Worm (Caenorhabditis elegans) whole organism, L4 larva: ENCODE measurements around the gene C49F8.15.

ENCODE experiments used
- D1046.2 ChIP-seq: fragments of 200-800 bp; sonication (Bioruptor generic); IDR thresholded peaks from 2 replicates; pipeline ENCODE4 v1.3.6; 2022; ENCODE audit warnings: missing genetic modification characterization, missing compliant biosample characterization
- F10B5.3 ChIP-seq: sonication (generic microtip); optimal IDR thresholded peaks from 2 replicates; lab custom pipeline; 2016; ENCODE audit warnings: mild to moderate bottlenecking, missing genetic modification characterization, missing compliant biosample characterization
- F37D6.2 ChIP-seq: sonication (generic microtip); optimal IDR thresholded peaks from 2 replicates; lab custom pipeline; 2016; ENCODE audit warnings: mild to moderate bottlenecking, missing genetic modification characterization, missing compliant biosample characterization
- F49E8.2 ChIP-seq: sonication (generic microtip); optimal IDR thresholded peaks from 2 replicates; lab custom pipeline; 2016; ENCODE audit warnings: missing compliant biosample characterization, mild to moderate bottlenecking, missing genetic modification characterization, borderline replicate concordance
- T26A8.4 ChIP-seq: fragments of 200-800 bp; sonication (Bioruptor generic); IDR thresholded peaks from 2 replicates; pipeline ENCODE4 v1.3.6; 2022; ENCODE audit warnings: missing genetic modification characterization, missing compliant biosample characterization
- Y48G9A.11 ChIP-seq: fragments of 200-800 bp; sonication (Bioruptor generic); IDR thresholded peaks from 2 replicates; pipeline ENCODE4 v1.3.6; 2022; ENCODE audit warnings: missing genetic modification reagents, missing genetic modification characterization, missing compliant biosample characterization
- Y75B8A.6 ChIP-seq: fragments of 200-800 bp; sonication (Bioruptor generic); IDR thresholded peaks from 2 replicates; pipeline ENCODE4 v1.3.6; 2022; ENCODE audit warnings: missing genetic modification reagents, missing genetic modification characterization, missing compliant biosample characterization
- ama-1 ChIP-seq: fragments of 150-350 bp; optimal IDR thresholded peaks from 2 replicates; lab custom pipeline; 2014; ENCODE audit warnings: inconsistent platforms, mixed read lengths
- attf-4 ChIP-seq: sonication (generic microtip); optimal IDR thresholded peaks from 3 replicates; lab custom pipeline; 2017; ENCODE audit warnings: missing biosample characterization, missing genetic modification characterization
- ceh-20 ChIP-seq: fragments of 200-800 bp; sonication (Bioruptor generic); IDR thresholded peaks from 2 replicates; pipeline ENCODE4 v1.3.6; 2022; ENCODE audit warnings: missing genetic modification reagents, missing genetic modification characterization, missing compliant biosample characterization
- ceh-28 ChIP-seq: fragments of 150-350 bp; optimal IDR thresholded peaks from 2 replicates; lab custom pipeline; 2014; ENCODE audit warnings: missing biosample characterization, missing genetic modification reagents, missing genetic modification characterization
- ceh-32 ChIP-seq: sonication (generic microtip); optimal IDR thresholded peaks from 2 replicates; lab custom pipeline; 2016; ENCODE audit warnings: mild to moderate bottlenecking, missing genetic modification characterization, missing compliant biosample characterization; ENCODE audit not compliant: poor library complexity
- ceh-62 ChIP-seq: sonication (generic microtip); optimal IDR thresholded peaks from 2 replicates; lab custom pipeline; 2017; ENCODE audit warnings: missing biosample characterization, missing genetic modification characterization
- ceh-82 ChIP-seq: sonication (generic microtip); optimal IDR thresholded peaks from 2 replicates; lab custom pipeline; 2017; ENCODE audit warnings: missing biosample characterization, missing genetic modification characterization
- ces-1 ChIP-seq: fragments of 150-350 bp; sonication (generic microtip); optimal IDR thresholded peaks from 4 replicates; lab custom pipeline; 2014; ENCODE audit warnings: missing biosample characterization, missing genetic modification reagents, missing genetic modification characterization
- daf-16 ChIP-seq, 3 experiments: sonication (generic microtip); optimal IDR thresholded peaks; 2 replicates each; lab custom pipeline; 2016 to 2017; ENCODE audit warnings: missing genetic modification characterization in 3 of 3, missing genetic modification reagents in 3 of 3, mild to moderate bottlenecking in 2 of 3, missing compliant biosample characterization in 2 of 3, missing biosample characterization in 1 of 3, moderate library complexity in 1 of 3
- daf-19 ChIP-seq: fragments of 200-800 bp; sonication (Bioruptor generic); conservative IDR thresholded peaks from 2 replicates; pipeline ENCODE4 v1.3.6; 2022; ENCODE audit warnings: missing genetic modification characterization, missing compliant biosample characterization
- dmd-6 ChIP-seq: fragments of 200-800 bp; sonication (Bioruptor generic); IDR thresholded peaks from 2 replicates; pipeline ENCODE4 v1.3.6; 2022; ENCODE audit warnings: missing genetic modification reagents, missing genetic modification characterization, missing compliant biosample characterization
- dmd-8 ChIP-seq: fragments of 200-800 bp; sonication (Bioruptor generic); IDR thresholded peaks from 2 replicates; pipeline ENCODE4 v1.3.6; 2022; ENCODE audit warnings: missing genetic modification characterization, missing compliant biosample characterization
- dpl-1 ChIP-seq: fragments of 150-350 bp; optimal IDR thresholded peaks from 2 replicates; lab custom pipeline; 2014; ENCODE audit warnings: missing biosample characterization, missing genetic modification reagents, missing genetic modification characterization
- dve-1 ChIP-seq: sonication (generic microtip); optimal IDR thresholded peaks from 2 replicates; lab custom pipeline; 2017; ENCODE audit warnings: antibody characterized with exemption, mild to moderate bottlenecking, missing genetic modification characterization, missing compliant biosample characterization; ENCODE audit not compliant: insufficient read depth
- egl-27 ChIP-seq: sonication (generic microtip); optimal IDR thresholded peaks from 3 replicates; lab custom pipeline; 2017; ENCODE audit warnings: missing biosample characterization, missing genetic modification reagents, missing genetic modification characterization
- fkh-10 ChIP-seq: fragments of 150-350 bp; optimal IDR thresholded peaks from 2 replicates; lab custom pipeline; 2014; ENCODE audit warnings: missing biosample characterization, missing genetic modification reagents, missing genetic modification characterization
- fos-1 ChIP-seq: fragments of 150-350 bp; optimal IDR thresholded peaks from 2 replicates; lab custom pipeline; 2014; ENCODE audit warnings: missing biosample characterization, missing genetic modification characterization
- gei-8 ChIP-seq: fragments of 200-800 bp; sonication (Bioruptor generic); optimal IDR thresholded peaks from 2 replicates; lab custom pipeline; 2018; ENCODE audit warnings: mild to moderate bottlenecking, missing genetic modification characterization, missing compliant biosample characterization
- hif-1 ChIP-seq, 2 experiments: sonication (generic microtip); optimal IDR thresholded peaks; 2 replicates each; lab custom pipeline; 2016 to 2017; ENCODE audit warnings: missing compliant biosample characterization in 2 of 2, missing genetic modification characterization in 2 of 2, missing genetic modification reagents in 2 of 2, missing genotype in 2 of 2, mild to moderate bottlenecking in 1 of 2
- lim-7 ChIP-seq: fragments of 200-800 bp; sonication (Bioruptor generic); IDR thresholded peaks from 2 replicates; pipeline ENCODE4 v1.3.6; 2022; ENCODE audit warnings: missing genetic modification characterization, missing compliant biosample characterization
- lin-1 ChIP-seq: fragments of 200-800 bp; sonication (Bioruptor generic); IDR thresholded peaks from 2 replicates; pipeline ENCODE4 v1.3.6; 2022; ENCODE audit warnings: missing genetic modification reagents, missing genetic modification characterization, missing compliant biosample characterization
- lin-39 ChIP-seq: fragments of 150-350 bp; optimal IDR thresholded peaks from 2 replicates; lab custom pipeline; 2014; ENCODE audit warnings: missing biosample characterization, missing genetic modification reagents, missing genetic modification characterization
- lsy-2 ChIP-seq, 2 experiments: fragments of 150-350 bp in 1 of 2; sonication (generic microtip) in 1 of 2; optimal IDR thresholded peaks; 2 replicates each; lab custom pipeline; 2014 to 2017; ENCODE audit warnings: missing biosample characterization in 2 of 2, missing genetic modification characterization in 2 of 2
- mes-2 ChIP-seq: sonication (generic microtip); optimal IDR thresholded peaks from 2 replicates; lab custom pipeline; 2016; ENCODE audit warnings: missing genotype, mild to moderate bottlenecking, missing genetic modification characterization, missing compliant biosample characterization; ENCODE audit not compliant: poor library complexity, severe bottlenecking
- mxl-2 ChIP-seq: fragments of 200-800 bp; sonication (Bioruptor generic); conservative IDR thresholded peaks from 2 replicates; pipeline ENCODE4 v1.3.6; 2022; ENCODE audit warnings: missing genetic modification reagents, missing genetic modification characterization, missing compliant biosample characterization
- mxl-3 ChIP-seq: fragments of 200-800 bp; sonication (Bioruptor generic); optimal IDR thresholded peaks from 2 replicates; lab custom pipeline; 2018; ENCODE audit warnings: mild to moderate bottlenecking, missing genetic modification characterization, missing compliant biosample characterization
- nhr-10 ChIP-seq: fragments of 150-350 bp; optimal IDR thresholded peaks from 2 replicates; lab custom pipeline; 2014; ENCODE audit warnings: missing biosample characterization, missing genetic modification characterization
- nhr-102 ChIP-seq: sonication (generic microtip); optimal IDR thresholded peaks from 2 replicates; lab custom pipeline; 2016; ENCODE audit warnings: mild to moderate bottlenecking, missing genetic modification characterization, moderate library complexity, missing compliant biosample characterization
- nhr-111 ChIP-seq: fragments of 200-800 bp; sonication (Bioruptor generic); optimal IDR thresholded peaks from 2 replicates; lab custom pipeline; 2018; ENCODE audit warnings: mild to moderate bottlenecking, missing genetic modification characterization, missing compliant biosample characterization
- nhr-28 ChIP-seq: fragments of 150-350 bp; optimal IDR thresholded peaks from 2 replicates; lab custom pipeline; 2014; ENCODE audit warnings: missing biosample characterization, missing genetic modification characterization
- nhr-6 ChIP-seq: fragments of 150-350 bp; optimal IDR thresholded peaks from 2 replicates; lab custom pipeline; 2014; ENCODE audit warnings: missing biosample characterization, missing genetic modification characterization
- nhr-77 ChIP-seq: fragments of 150-350 bp; optimal IDR thresholded peaks from 2 replicates; lab custom pipeline; 2014; ENCODE audit warnings: missing biosample characterization, missing genetic modification characterization
- pha-4 ChIP-seq, 2 experiments: fragments of 150-350 bp in 1 of 2; fragments of 200-800 bp in 1 of 2; sonication (Bioruptor generic) in 1 of 2; IDR thresholded peaks in 1 of 2; optimal IDR thresholded peaks in 1 of 2; 2 replicates each; pipeline versions ENCODE4 v1.3.6 to Lab custom; 2014 to 2022; ENCODE audit warnings: missing genetic modification characterization in 2 of 2, missing genetic modification reagents in 2 of 2, missing biosample characterization in 1 of 2, missing compliant biosample characterization in 1 of 2
- pqm-1 ChIP-seq: sonication (generic microtip); optimal IDR thresholded peaks from 2 replicates; lab custom pipeline; 2017; ENCODE audit warnings: missing biosample characterization, missing genetic modification characterization
- rbr-2 ChIP-seq: sonication (generic microtip); optimal IDR thresholded peaks from 2 replicates; lab custom pipeline; 2016; ENCODE audit warnings: missing genotype, missing genetic modification characterization, missing compliant biosample characterization
- sdz-12 ChIP-seq: fragments of 200-800 bp; sonication (Bioruptor generic); optimal IDR thresholded peaks from 2 replicates; lab custom pipeline; 2018; ENCODE audit warnings: mild to moderate bottlenecking, missing genetic modification characterization, missing compliant biosample characterization
- skn-1 ChIP-seq: fragments of 150-350 bp; optimal IDR thresholded peaks from 2 replicates; lab custom pipeline; 2014; ENCODE audit warnings: missing biosample characterization, missing genetic modification characterization
- spr-3 ChIP-seq: fragments of 200-800 bp; sonication (Bioruptor generic); optimal IDR thresholded peaks from 2 replicates; lab custom pipeline; 2018; ENCODE audit warnings: mild to moderate bottlenecking, missing genetic modification characterization, missing compliant biosample characterization
- tag-97 ChIP-seq: fragments of 200-800 bp; sonication (Bioruptor generic); IDR thresholded peaks from 2 replicates; pipeline ENCODE4 v1.3.6; 2022; ENCODE audit warnings: missing genetic modification characterization, missing compliant biosample characterization
- tra-1 ChIP-seq: fragments of 200-800 bp; sonication (Bioruptor generic); IDR thresholded peaks from 2 replicates; pipeline ENCODE4 v1.3.6; 2022; ENCODE audit warnings: missing genetic modification reagents, missing genetic modification characterization, missing compliant biosample characterization
- unc-130 ChIP-seq: sonication (generic microtip); optimal IDR thresholded peaks from 2 replicates; lab custom pipeline; 2016; ENCODE audit warnings: missing genetic modification reagents, missing genetic modification characterization, missing compliant biosample characterization
- zip-11 ChIP-seq: fragments of 200-800 bp; sonication (Bioruptor generic); IDR thresholded peaks from 2 replicates; pipeline ENCODE4 v1.3.6; 2022; ENCODE audit warnings: missing genetic modification characterization, missing compliant biosample characterization
- zip-2 ChIP-seq: fragments of 150-350 bp; optimal IDR thresholded peaks from 2 replicates; lab custom pipeline; 2014; ENCODE audit warnings: missing biosample characterization, missing genetic modification characterization
- ztf-11 ChIP-seq: fragments of 150-350 bp; optimal IDR thresholded peaks from 2 replicates; lab custom pipeline; 2014; ENCODE audit warnings: missing biosample characterization, missing genetic modification characterization

C49F8.15 gene

DNA sequence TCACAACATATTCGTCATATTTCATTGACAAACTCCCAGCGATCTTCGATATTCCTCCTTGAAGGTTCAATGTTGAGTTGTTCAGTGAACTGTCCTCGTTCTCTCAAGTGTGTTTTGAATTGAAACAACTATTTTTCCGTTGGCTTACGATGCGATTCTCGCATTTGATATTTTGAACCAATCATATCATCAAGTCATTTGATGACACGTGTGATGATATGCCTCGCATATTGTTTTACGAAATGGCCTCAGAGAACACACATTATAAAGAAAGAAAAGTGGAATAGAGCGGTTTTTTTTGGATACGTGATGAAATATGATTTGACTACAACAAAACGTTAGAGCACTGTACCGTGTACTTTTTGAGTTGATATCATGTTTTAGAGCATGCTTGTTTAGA is 14.0 kb downstream of the C49F8.15 start (continued):
- no peak for TF ChIP-seq dmd-8 (GFP tag; lab: Robert Waterston, UW)
- TF ChIP-seq egl-27 = no peak
- no peak for TF ChIP-seq T26A8.4 (GFP tag; lab: Robert Waterston, UW)
- no peak for TF ChIP-seq daf-16 (GFP tag; optimal IDR thresholded peaks at IDR 0.05; lab: Kevin White, UChicago)
- peak; percentile 67 for TF ChIP-seq daf-16 (tag; optimal IDR thresholded peaks at IDR 0.05; lab: Kevin White, UChicago)
- no peak for TF ChIP-seq ces-1 (GFP tag; lab: Kevin White, UChicago)
- TF ChIP-seq daf-19 (GFP tag; lab: Robert Waterston, UW) = no peak
- TF ChIP-seq skn-1 (tag; lab: Kevin White, UChicago) = no peak
- TF ChIP-seq nhr-28 (tag; lab: Kevin White, UChicago) = peak; percentile 97
- peak; percentile 11 for TF ChIP-seq dpl-1
- TF ChIP-seq nhr-111 (GFP tag; lab: Kevin White, UChicago) = no peak
- TF ChIP-seq rbr-2 (tag; lab: Kevin White, UChicago) = no peak
- no peak for TF ChIP-seq nhr-102 (tag; lab: Kevin White, UChicago)
- no peak for TF ChIP-seq ama-1 (lab: Kevin White, UChicago)
- no peak for TF ChIP-seq ceh-28 (tag; lab: Kevin White, UChicago)
- no peak for TF ChIP-seq pqm-1
- TF ChIP-seq lim-7 (GFP tag; lab: Robert Waterston, UW) = no peak
- TF ChIP-seq mxl-3 (GFP tag; lab: Kevin White, UChicago) = peak; percentile 98
- TF ChIP-seq F10B5.3 (tag; lab: Kevin White, UChicago) = no peak
- TF ChIP-seq dve-1 (tag; lab: Kevin White, UChicago) = peak; percentile 88
- TF ChIP-seq ceh-62 (tag; lab: Kevin White, UChicago) = no peak
- no peak for TF ChIP-seq F49E8.2 (tag; lab: Kevin White, UChicago)
- no peak for TF ChIP-seq lin-1
- TF ChIP-seq D1046.2 (GFP tag; lab: Robert Waterston, UW) = no peak
- peak in 1 of 2 experiments; percentile 79 for TF ChIP-seq lsy-2 (tag; optimal IDR thresholded peaks at IDR 0.05; lab: Kevin White, UChicago)
- TF ChIP-seq mes-2 (tag; lab: Kevin White, UChicago) = peak; percentile 41
- TF ChIP-seq nhr-77 (tag; lab: Kevin White, UChicago) = peak; percentile 35
- TF ChIP-seq pha-4 (GFP tag; IDR thresholded peaks at IDR 0.05; lab: Robert Waterston, UW) = no peak
- no peak for TF ChIP-seq pha-4 (tag; optimal IDR thresholded peaks at IDR 0.05; lab: Kevin White, UChicago)
- TF ChIP-seq attf-4 (tag; lab: Kevin White, UChicago) = no peak
- no peak for TF ChIP-seq Y48G9A.11 (GFP tag; lab: Robert Waterston, UW)
- TF ChIP-seq zip-2 = no peak
- no peak for TF ChIP-seq fkh-10
- no peak for TF ChIP-seq ztf-11 (tag; lab: Kevin White, UChicago)
- TF ChIP-seq spr-3 (GFP tag; lab: Kevin White, UChicago) = no peak
- TF ChIP-seq gei-8 = no peak
- no peak for TF ChIP-seq ceh-82 (tag; lab: Kevin White, UChicago)
- peak; percentile 34 for TF ChIP-seq nhr-6
- TF ChIP-seq sdz-12 (GFP tag; lab: Kevin White, UChicago) = no peak
- no peak for TF ChIP-seq F37D6.2
- no peak for TF ChIP-seq Y75B8A.6 (GFP tag; lab: Robert Waterston, UW)
- TF ChIP-seq zip-11 (GFP tag; lab: Robert Waterston, UW) = no peak
- 0 out of 2 replicates have a peak, but pooled peaks have one; percentile 12 for TF ChIP-seq tra-1 (GFP tag; lab: Robert Waterston, UW)
- TF ChIP-seq unc-130 = no peak
- TF ChIP-seq ceh-20 (GFP tag; lab: Robert Waterston, UW) = peak; percentile 66
- 0 out of 2 replicates have a peak, but pooled peaks have one; percentile 6 for TF ChIP-seq mxl-2 (GFP tag; lab: Robert Waterston, UW)
- TF ChIP-seq nhr-10 (tag; lab: Kevin White, UChicago) = peak; percentile 92
- TF ChIP-seq lin-39 (tag; lab: Kevin White, UChicago) = no peak
- TF ChIP-seq dmd-6 (GFP tag; lab: Robert Waterston, UW) = peak; percentile 80
- no peak for TF ChIP-seq fos-1
- no peak for TF ChIP-seq tag-97 (GFP tag; lab: Robert Waterston, UW)
- TF ChIP-seq hif-1 (tag; optimal IDR thresholded peaks at IDR 0.05; lab: Kevin White, UChicago) = peak in 1 of 2 experiments; percentile 72
- no peak for TF ChIP-seq ceh-32 (tag; lab: Kevin White, UChicago)
